Fruit fly (Drosophila melanogaster): ENCODE measurements around the gene CG46306.

The CG46306 gene

DNA sequence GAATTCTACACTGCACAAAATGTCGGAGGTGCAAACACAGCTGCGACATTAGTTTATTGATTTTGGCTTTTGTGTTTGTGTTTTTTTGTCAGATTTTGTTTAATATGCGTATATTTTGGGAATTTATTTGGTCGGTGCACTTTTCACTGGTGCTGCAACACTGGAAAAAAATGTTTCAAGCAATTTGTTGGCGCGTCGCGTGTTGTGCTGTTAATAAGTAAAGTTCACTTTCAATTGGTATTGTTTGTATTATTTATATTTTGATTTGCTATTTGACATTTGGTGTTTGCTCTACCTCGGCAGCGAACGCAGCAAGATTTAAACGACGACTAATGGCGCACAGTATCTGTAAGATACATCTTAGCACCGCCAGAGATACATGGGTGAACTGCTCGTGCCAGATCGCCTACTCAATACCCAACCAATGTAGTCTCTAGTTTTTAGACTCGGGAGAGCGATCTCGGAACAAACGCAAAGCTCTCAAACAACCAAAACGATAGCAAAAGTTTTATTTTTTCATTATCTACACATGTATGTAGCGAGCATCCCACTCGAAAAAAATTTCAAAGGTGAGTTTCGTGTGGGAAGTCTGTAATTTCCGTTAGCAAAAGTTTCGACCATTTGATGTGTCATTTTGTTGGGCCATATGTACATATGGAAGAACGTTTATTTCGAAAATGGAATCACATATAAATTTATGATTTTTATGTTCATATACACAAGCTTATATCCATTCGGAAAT lies 53.0 kb downstream of the CG46306 start (continued):
- TF ChIP-seq CG31441 (GFP tag; IDR thresholded peaks at IDR 0.05) (0 out of 2 replicates have a peak, but pooled peaks have one; percentile 26), CG3281 (GFP tag; optimal IDR thresholded peaks at IDR 0.05) (peak; percentile 44), CG7963 (GFP tag; IDR thresholded peaks at IDR 0.05; ENCODE audit: partially characterized antibody) (no peak), Hmr (GFP tag; optimal IDR thresholded peaks at IDR 0.05) (peak; percentile 50), abd-A (tag; optimal IDR thresholded peaks at IDR 0.05) (no peak), Nf-YC (tag; optimal IDR thresholded peaks at IDR 0.05) (peak; percentile 18), Doc3 (GFP tag; IDR thresholded peaks at IDR 0.05; ENCODE audit: partially characterized antibody) (no peak), CG4820 (GFP tag; optimal IDR thresholded peaks at IDR 0.05) (peak; percentile 37), CG14667 (GFP tag; IDR thresholded peaks at IDR 0.05) (no peak), Oaz (GFP tag; IDR thresholded peaks at IDR 0.05) (no peak), cad (GFP tag; optimal IDR thresholded peaks at IDR 0.05) (no peak), HHEX (GFP tag; optimal IDR thresholded peaks at IDR 0.05) (peak; percentile 21), fd96Cb (tag; optimal IDR thresholded peaks at IDR 0.05) (peak; percentile 42), trem (tag; optimal IDR thresholded peaks at IDR 0.05) (no peak), CG32767 (GFP tag; IDR thresholded peaks at IDR 0.05) (peak; percentile 32; the same call in 1 of the 2 replicates), CG33213 (GFP tag; optimal IDR thresholded peaks at IDR 0.05) (no peak), CG11695 (GFP tag; IDR thresholded peaks at IDR 0.05) (peak; percentile 50; the same call in 1 of the 3 replicates), Dip3 (GFP tag; optimal IDR thresholded peaks at IDR 0.05) (no peak), E2f2 (GFP tag; IDR thresholded peaks at IDR 0.05) (peak; percentile 23; the same call in 1 of the 2 replicates), kay (GFP tag; optimal IDR thresholded peaks at IDR 0.05) (peak; percentile 4), CG8944 (GFP tag; optimal IDR thresholded peaks at IDR 0.05) (peak; percentile 37), schlank (tag; optimal IDR thresholded peaks at IDR 0.05) (peak; percentile 2), CHES-1-like (GFP tag; optimal IDR thresholded peaks at IDR 0.05) (peak; percentile 2), dysf (GFP tag; IDR thresholded peaks at IDR 0.05) (peak; percentile 75), CG1233 (GFP tag; optimal IDR thresholded peaks at IDR 0.05) (peak; percentile 25), CG12391 (tag; optimal IDR thresholded peaks at IDR 0.05) (peak; percentile 47), lola (GFP tag; optimal IDR thresholded peaks at IDR 0.05) (peak in 1 of 3 experiments; percentile 21), Gug (GFP tag; IDR thresholded peaks at IDR 0.05) (0 out of 4 replicates have a peak, but pooled peaks have one; percentile 26), slou (GFP tag; optimal IDR thresholded peaks at IDR 0.05) (peak; percentile 35), CG5180 (GFP tag; optimal IDR thresholded peaks at IDR 0.05) (peak; percentile 4), lov (optimal IDR thresholded peaks at IDR 0.05) (no peak), lov (GFP tag; IDR thresholded peaks at IDR 0.05) (0 out of 3 replicates have a peak, but pooled peaks have one; percentile 42), grau (tag; optimal IDR thresholded peaks at IDR 0.05) (peak; percentile 47), CG18599 (GFP tag; optimal IDR thresholded peaks at IDR 0.05) (peak; percentile 49), Asciz (GFP tag; optimal IDR thresholded peaks at IDR 0.05) (peak; percentile 25), CG34376 (GFP tag; optimal IDR thresholded peaks at IDR 0.05) (peak; percentile 32), CG10462 (GFP tag; optimal IDR thresholded peaks at IDR 0.05) (no peak), prd (optimal IDR thresholded peaks at IDR 0.05) (no peak), prd (GFP tag; IDR thresholded peaks at IDR 0.05) (peak; percentile 59; the same call in 2 of the 3 replicates), NFAT (GFP tag; IDR thresholded peaks at IDR 0.05) (0 out of 2 replicates have a peak, but pooled peaks have one; percentile 23), HLH4C (GFP tag; IDR thresholded peaks at IDR 0.05; ENCODE audit: partially characterized antibody) (no peak), Awh (GFP tag; IDR thresholded peaks at IDR 0.05) (peak; percentile 65; the same call in 1 of the 2 replicates), CG13894 (tag; optimal IDR thresholded peaks at IDR 0.05) (peak; percentile 74), CG11723 (GFP tag; optimal IDR thresholded peaks at IDR 0.05) (peak; percentile 21), B-H1 (GFP tag; IDR thresholded peaks at IDR 0.05) (no peak), CG2116 (GFP tag; optimal IDR thresholded peaks at IDR 0.05) (no peak), nerfin-1 (tag; optimal IDR thresholded peaks at IDR 0.05) (no peak), CG4328 (GFP tag; optimal IDR thresholded peaks at IDR 0.05) (peak; percentile 7), Bteb2 (GFP tag; optimal IDR thresholded peaks at IDR 0.05) (peak; percentile 3)

Data from whole organism, embryonic.